Fruit fly (Drosophila melanogaster): ENCODE measurements around the gene CG14683.

Gene CG14683

DNA sequence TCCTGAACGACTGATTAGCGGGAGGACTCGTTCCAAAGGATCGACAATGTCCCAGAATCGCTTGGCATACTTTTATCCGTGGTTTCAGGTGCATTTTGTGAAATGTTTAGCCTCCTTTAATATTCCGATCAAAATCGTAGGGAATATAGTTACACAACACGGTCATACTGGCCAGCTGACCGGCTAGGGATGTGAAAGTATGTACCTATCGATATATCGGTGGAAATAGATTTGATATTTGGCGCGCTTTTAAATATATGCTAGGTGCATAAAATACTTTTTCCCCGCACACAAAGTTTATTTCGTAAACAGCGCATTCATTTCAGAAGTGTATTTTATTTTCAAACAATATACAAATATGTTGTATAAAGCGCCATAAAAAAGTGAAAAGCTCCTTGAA, 11.7 kb downstream of the CG14683 start, which contains the start of gene CG31278 (continued):
- TF ChIP-seq Hey (tag; optimal IDR thresholded peaks at IDR 0.05) (no peak), sna (GFP tag; IDR thresholded peaks at IDR 0.05; ENCODE audit: partially characterized antibody) (peak; percentile 78; the same call in 1 of the 2 replicates), bsh (GFP tag; optimal IDR thresholded peaks at IDR 0.05) (no peak), Six4 (GFP tag; optimal IDR thresholded peaks at IDR 0.05) (no peak), CG33213 (GFP tag; optimal IDR thresholded peaks at IDR 0.05) (no peak), ERR (GFP tag; optimal IDR thresholded peaks at IDR 0.05) (no peak), inv (GFP tag; IDR thresholded peaks at IDR 0.05; ENCODE audit: partially characterized antibody) (peak; percentile 54; the same call in 1 of the 2 replicates), Dp (GFP tag; optimal IDR thresholded peaks at IDR 0.05) (peak; percentile 91), CG9876 (GFP tag; optimal IDR thresholded peaks at IDR 0.05) (no peak), sisA (GFP tag; IDR thresholded peaks at IDR 0.05) (no peak), Poxn (GFP tag; IDR thresholded peaks at IDR 0.05) (no peak), tin (GFP tag; optimal IDR thresholded peaks at IDR 0.05) (no peak), CG6791 (GFP tag; IDR thresholded peaks at IDR 0.05; ENCODE audit: partially characterized antibody) (peak; percentile 83), CG3838 (GFP tag; optimal IDR thresholded peaks at IDR 0.05) (no peak), tio (GFP tag; optimal IDR thresholded peaks at IDR 0.05) (no peak), MBD-R2 (GFP tag; IDR thresholded peaks at IDR 0.05) (peak; percentile 88), CG4617 (GFP tag; optimal IDR thresholded peaks at IDR 0.05; ENCODE audit: borderline replicate concordance) (peak; percentile 66), Bgb (GFP tag; IDR thresholded peaks at IDR 0.05; ENCODE audit: partially characterized antibody) (peak; percentile 82), Ada2b (GFP tag; IDR thresholded peaks at IDR 0.05) (no peak), amos (GFP tag; IDR thresholded peaks at IDR 0.05; ENCODE audit: partially characterized antibody) (peak; percentile 84), CG15696 (tag; optimal IDR thresholded peaks at IDR 0.05) (no peak), Spps (tag; optimal IDR thresholded peaks at IDR 0.05) (no peak), Dbx (GFP tag; IDR thresholded peaks at IDR 0.05) (no peak), Sry-δ (GFP tag; optimal IDR thresholded peaks at IDR 0.05) (peak; percentile 92), Xrp1 (GFP tag; IDR thresholded peaks at IDR 0.05) (no peak), CG16813 (GFP tag; IDR thresholded peaks at IDR 0.05; ENCODE audit: partially characterized antibody) (peak; percentile 74), knrl (GFP tag; IDR thresholded peaks at IDR 0.05; ENCODE audit: partially characterized antibody) (peak; percentile 79), z (GFP tag; IDR thresholded peaks at IDR 0.05) (no peak), da (GFP tag; optimal IDR thresholded peaks at IDR 0.05) (no peak), crp (GFP tag; optimal IDR thresholded peaks at IDR 0.05) (peak; percentile 31 to 89), slp2 (GFP tag; optimal IDR thresholded peaks at IDR 0.05) (no peak), bbx (GFP tag; IDR thresholded peaks at IDR 0.05; ENCODE audit: partially characterized antibody) (peak; percentile 81), sug (tag; optimal IDR thresholded peaks at IDR 0.05) (no peak), Doc3 (GFP tag; IDR thresholded peaks at IDR 0.05; ENCODE audit: partially characterized antibody) (peak; percentile 71), CG9797 (GFP tag; optimal IDR thresholded peaks at IDR 0.05) (peak; percentile 75), Scr (GFP tag; IDR thresholded peaks at IDR 0.05; ENCODE audit: partially characterized antibody) (peak; percentile 83), CG17186 (GFP tag; optimal IDR thresholded peaks at IDR 0.05) (no peak), HLH4C (GFP tag; IDR thresholded peaks at IDR 0.05; ENCODE audit: partially characterized antibody) (peak; percentile 64), BEAF-32 (GFP tag; optimal IDR thresholded peaks at IDR 0.05) (peak; percentile 81), zen2 (GFP tag; IDR thresholded peaks at IDR 0.05; ENCODE audit: partially characterized antibody) (peak; percentile 75; the same call in 2 of the 3 replicates), chinmo (GFP tag; IDR thresholded peaks at IDR 0.05; ENCODE audit: partially characterized antibody) (0 out of 4 replicates have a peak, but pooled peaks have one; percentile 84), CG10366 (GFP tag; IDR thresholded peaks at IDR 0.05) (no peak), gfzf (GFP tag; optimal IDR thresholded peaks at IDR 0.05) (peak; percentile 67), fd64A (GFP tag; optimal IDR thresholded peaks at IDR 0.05) (no peak), NK7.1 (GFP tag; optimal IDR thresholded peaks at IDR 0.05) (no peak), MESR4 (GFP tag; optimal IDR thresholded peaks at IDR 0.05) (peak; percentile 35), Abd-B (GFP tag; optimal IDR thresholded peaks at IDR 0.05) (no peak), Aef1 (GFP tag; IDR thresholded peaks at IDR 0.05) (no peak), ase (GFP tag; IDR thresholded peaks at IDR 0.05) (no peak)

Data from whole organism, embryonic.